Fruit fly (Drosophila melanogaster) whole organism, embryonic: ENCODE data around the gene dpr14.

Experiments used
- B-H2 ChIP-seq: fragments of 200-800 bp; sonication (Bioruptor generic); optimal IDR thresholded peaks from 2 replicates; lab custom pipeline; 2018; ENCODE audit warnings: missing biosample characterization, mild to moderate bottlenecking, missing genetic modification characterization
- CG10431 ChIP-seq: fragments of 200-800 bp; sonication (Bioruptor generic); optimal IDR thresholded peaks from 3 replicates; lab custom pipeline; 2018; ENCODE audit warnings: missing biosample characterization, mild to moderate bottlenecking, missing genetic modification characterization
- CG11085 ChIP-seq: fragments of 200-800 bp; sonication (Bioruptor generic); IDR thresholded peaks from 2 replicates; pipeline ENCODE4 v1.3.6; 2022; ENCODE audit warnings: missing biosample characterization, missing genetic modification characterization
- CG11247 ChIP-seq: fragments of 200-800 bp; sonication (Bioruptor generic); IDR thresholded peaks from 2 replicates; pipeline ENCODE4 v1.3.6; 2022; ENCODE audit warnings: missing biosample characterization, missing genetic modification characterization
- CG11398 ChIP-seq: fragments of 200-800 bp; sonication (Bioruptor generic); optimal IDR thresholded peaks from 2 replicates; lab custom pipeline; 2016; ENCODE audit warnings: missing biosample characterization, missing genetic modification characterization
- CG1233 ChIP-seq: fragments of 200-800 bp; sonication (Bioruptor generic); optimal IDR thresholded peaks from 4 replicates; lab custom pipeline; 2018; ENCODE audit warnings: missing biosample characterization, mild to moderate bottlenecking, missing genetic modification characterization
- CG16779 ChIP-seq: fragments of 200-800 bp; sonication (Bioruptor generic); IDR thresholded peaks from 2 replicates; pipeline ENCODE4 v1.3.6; 2022; ENCODE audit warnings: missing biosample characterization, missing genetic modification characterization
- CG16813 ChIP-seq: fragments of 200-800 bp; sonication (Bioruptor generic); IDR thresholded peaks from 3 replicates; pipeline ENCODE4 v1.3.6; 2022; ENCODE audit warnings: missing biosample characterization, missing genetic modification characterization; ENCODE audit not compliant: partially characterized antibody
- CG17568 ChIP-seq: fragments of 200-800 bp; sonication (Bioruptor generic); optimal IDR thresholded peaks from 2 replicates; lab custom pipeline; 2018; ENCODE audit warnings: missing biosample characterization, mild to moderate bottlenecking, missing genetic modification characterization, moderate library complexity
- CG18599 ChIP-seq: fragments of 200-800 bp; sonication (Bioruptor generic); optimal IDR thresholded peaks from 3 replicates; lab custom pipeline; 2017; ENCODE audit warnings: missing biosample characterization, missing genetic modification characterization, mild to moderate bottlenecking, moderate library complexity, missing genetic modification reagents
- CG18619 ChIP-seq: fragments of 200-800 bp; sonication (Bioruptor generic); optimal IDR thresholded peaks from 3 replicates; lab custom pipeline; 2017; ENCODE audit warnings: missing biosample characterization, mild to moderate bottlenecking, missing genetic modification characterization
- CG31224 ChIP-seq: fragments of 200-800 bp; sonication (Bioruptor generic); IDR thresholded peaks from 2 replicates; pipeline ENCODE4 v1.3.6; 2022; ENCODE audit warnings: missing biosample characterization, missing genetic modification characterization
- CG3726 ChIP-seq: fragments of 200-800 bp; sonication (Bioruptor generic); IDR thresholded peaks from 3 replicates; pipeline ENCODE4, ENCODE4 v1.3.6; 2022; ENCODE audit warnings: missing biosample characterization, missing genetic modification characterization
- CG4282 ChIP-seq: fragments of 200-800 bp; sonication (Bioruptor generic); optimal IDR thresholded peaks from 2 replicates; lab custom pipeline; 2016; ENCODE audit warnings: missing biosample characterization, missing genetic modification characterization
- CG4730 ChIP-seq: fragments of 200-800 bp; sonication (Bioruptor generic); IDR thresholded peaks from 2 replicates; pipeline ENCODE4 v1.3.6; 2022; ENCODE audit warnings: missing biosample characterization, missing genetic modification characterization
- CG5245 ChIP-seq: fragments of 200-800 bp; sonication (Bioruptor generic); optimal IDR thresholded peaks from 3 replicates; lab custom pipeline; 2016; ENCODE audit warnings: missing biosample characterization, missing genetic modification characterization
- CG6854 ChIP-seq: fragments of 200-800 bp; sonication (Bioruptor generic); optimal IDR thresholded peaks from 3 replicates; lab custom pipeline; 2017; ENCODE audit warnings: missing biosample characterization, mild to moderate bottlenecking, missing genetic modification characterization
- CG7745 ChIP-seq: fragments of 200-800 bp; sonication (Bioruptor generic); optimal IDR thresholded peaks from 2 replicates; lab custom pipeline; 2018; ENCODE audit warnings: missing biosample characterization, mild to moderate bottlenecking, missing genetic modification characterization, moderate library complexity
- Chrac-16 ChIP-seq: fragments of 200-800 bp; sonication (Bioruptor generic); optimal IDR thresholded peaks from 3 replicates; lab custom pipeline; 2016; ENCODE audit warnings: missing biosample characterization, missing genetic modification characterization
- D19A ChIP-seq: fragments of 200-800 bp; optimal IDR thresholded peaks from 3 replicates; lab custom pipeline; 2019; ENCODE audit warnings: missing biosample characterization, mild to moderate bottlenecking, missing genetic modification characterization, moderate library complexity
- Gsc ChIP-seq: fragments of 200-800 bp; sonication (Bioruptor generic); IDR thresholded peaks from 2 replicates; pipeline ENCODE4 v1.3.6; 2022; ENCODE audit warnings: missing biosample characterization, missing genetic modification characterization
- Hmr ChIP-seq: fragments of 200-800 bp; sonication (Bioruptor generic); optimal IDR thresholded peaks from 3 replicates; lab custom pipeline; 2017; ENCODE audit warnings: mild to moderate bottlenecking, missing biosample characterization, missing genetic modification reagents, missing genetic modification characterization
- Hmx ChIP-seq: fragments of 200-800 bp; sonication (Bioruptor generic); optimal IDR thresholded peaks from 2 replicates; lab custom pipeline; 2016; ENCODE audit warnings: missing biosample characterization, missing genetic modification characterization
- Hsf ChIP-seq: fragments of 200-800 bp; sonication (Bioruptor generic); optimal IDR thresholded peaks from 3 replicates; lab custom pipeline; 2016; ENCODE audit warnings: missing biosample characterization, missing genetic modification characterization
- Mad ChIP-seq: fragments of 200-800 bp; sonication (Bioruptor generic); optimal IDR thresholded peaks from 2 replicates; lab custom pipeline; 2016; ENCODE audit warnings: missing biosample characterization, missing genetic modification characterization
- Optix ChIP-seq: fragments of 200-800 bp; sonication (Bioruptor generic); IDR thresholded peaks from 3 replicates; pipeline ENCODE4 v1.3.6; 2022; ENCODE audit warnings: missing biosample characterization, missing genetic modification characterization
- Sry-β ChIP-seq: fragments of 200-800 bp; sonication (Bioruptor generic); optimal IDR thresholded peaks from 2 replicates; lab custom pipeline; 2018; ENCODE audit warnings: missing biosample characterization, mild to moderate bottlenecking, missing genetic modification characterization, moderate library complexity
- Trl ChIP-seq, 3 experiments: fragments of >200 bp in 2 of 3; fragments of 200-800 bp in 1 of 3; sonication (Bioruptor generic) in 1 of 3; optimal IDR thresholded peaks; 2 replicates in 1 of 3; 3 replicates in 2 of 3; lab custom pipeline; 2016 to 2017; ENCODE audit warnings: missing biosample characterization in 1 of 3, missing genetic modification characterization in 1 of 3
- Xbp1 ChIP-seq: fragments of 200-800 bp; sonication (Bioruptor generic); optimal IDR thresholded peaks from 3 replicates; lab custom pipeline; 2016; ENCODE audit warnings: missing biosample characterization, mild to moderate bottlenecking, missing genetic modification characterization
- al ChIP-seq: fragments of 200-800 bp; sonication (Bioruptor generic); IDR thresholded peaks from 2 replicates; pipeline ENCODE4 v1.3.6; 2022; ENCODE audit warnings: missing biosample characterization, missing genetic modification characterization
- ato ChIP-seq: fragments of 200-800 bp; sonication (Bioruptor generic); IDR thresholded peaks from 2 replicates; pipeline ENCODE4 v1.3.6; 2022; ENCODE audit warnings: missing biosample characterization, missing genetic modification characterization; ENCODE audit not compliant: partially characterized antibody
- az2 ChIP-seq: fragments of 200-800 bp; sonication (Bioruptor generic); optimal IDR thresholded peaks from 3 replicates; lab custom pipeline; 2016; ENCODE audit warnings: missing biosample characterization, missing genetic modification characterization
- danr ChIP-seq: fragments of 200-800 bp; sonication (Bioruptor generic); IDR thresholded peaks from 2 replicates; pipeline ENCODE4 v1.3.6; 2022; ENCODE audit warnings: missing biosample characterization, missing genetic modification characterization
- gem ChIP-seq: fragments of 200-800 bp; sonication (Bioruptor generic); optimal IDR thresholded peaks from 2 replicates; lab custom pipeline; 2019; ENCODE audit warnings: missing biosample characterization, mild to moderate bottlenecking, missing genetic modification characterization, moderate library complexity
- gfzf ChIP-seq: fragments of 200-800 bp; sonication (Bioruptor generic); optimal IDR thresholded peaks from 2 replicates; lab custom pipeline; 2016; ENCODE audit warnings: missing biosample characterization, mild to moderate bottlenecking, missing genetic modification characterization, moderate library complexity
- gsb ChIP-seq: fragments of 200-800 bp; sonication (Bioruptor generic); IDR thresholded peaks from 2 replicates; pipeline ENCODE4 v1.3.6; 2022; ENCODE audit warnings: missing biosample characterization, missing genetic modification characterization
- h ChIP-seq: fragments of >200 bp; optimal IDR thresholded peaks from 2 replicates; lab custom pipeline; 2017
- hkb ChIP-seq, 2 experiments: fragments of 200-800 bp in 1 of 2; fragments of >200 bp in 1 of 2; sonication (Bioruptor generic) in 1 of 2; IDR thresholded peaks in 1 of 2; optimal IDR thresholded peaks in 1 of 2; 2 replicates each; pipeline versions ENCODE4 v1.3.6 to Lab custom; 2017 to 2022; ENCODE audit warnings: missing biosample characterization in 1 of 2, missing genetic modification characterization in 1 of 2
- lbe ChIP-seq: fragments of 200-800 bp; sonication (Bioruptor generic); optimal IDR thresholded peaks from 2 replicates; lab custom pipeline; 2016; ENCODE audit warnings: missing biosample characterization, mild to moderate bottlenecking, missing genetic modification characterization
- lilli ChIP-seq: fragments of 200-800 bp; sonication (Bioruptor generic); optimal IDR thresholded peaks from 3 replicates; lab custom pipeline; 2016; ENCODE audit warnings: missing biosample characterization, missing genetic modification characterization
- pan ChIP-seq, 4 experiments: fragments of >200 bp in 3 of 4; fragments of 200-800 bp in 1 of 4; sonication (Bioruptor generic) in 1 of 4; optimal IDR thresholded peaks in 3 of 4; IDR thresholded peaks in 1 of 4; 2 replicates each; pipeline versions ENCODE4 v1.3.6 to Lab custom; 2017 to 2022; ENCODE audit warnings: missing biosample characterization in 2 of 4, missing genetic modification characterization in 2 of 4, mixed read lengths in 1 of 4
- sob ChIP-seq: fragments of 200-800 bp; sonication (Bioruptor generic); IDR thresholded peaks from 2 replicates; pipeline ENCODE4 v1.3.6; 2022; ENCODE audit warnings: missing biosample characterization, missing genetic modification characterization
- tgo ChIP-seq: fragments of 200-800 bp; sonication (Bioruptor generic); IDR thresholded peaks from 3 replicates; pipeline ENCODE4 v1.3.6; 2022; ENCODE audit warnings: missing biosample characterization, missing genetic modification characterization
- twi ChIP-seq: fragments of 200-800 bp; optimal IDR thresholded peaks from 2 replicates; lab custom pipeline; 2019; ENCODE audit warnings: missing biosample characterization, mild to moderate bottlenecking, missing genetic modification characterization, moderate library complexity
- vnd ChIP-seq: fragments of 200-800 bp; sonication (Bioruptor generic); IDR thresholded peaks from 3 replicates; pipeline ENCODE4 v1.3.6; 2022; ENCODE audit warnings: missing biosample characterization, missing genetic modification characterization; ENCODE audit not compliant: partially characterized antibody
- zen2 ChIP-seq: fragments of 200-800 bp; sonication (Bioruptor generic); IDR thresholded peaks from 3 replicates; pipeline ENCODE4 v1.3.6; 2022; ENCODE audit warnings: missing biosample characterization, missing genetic modification characterization; ENCODE audit not compliant: partially characterized antibody
- zf30C ChIP-seq: fragments of 200-800 bp; sonication (Bioruptor generic); optimal IDR thresholded peaks from 3 replicates; lab custom pipeline; 2018; ENCODE audit warnings: missing biosample characterization, mild to moderate bottlenecking, missing genetic modification characterization

dpr14 gene

DNA sequence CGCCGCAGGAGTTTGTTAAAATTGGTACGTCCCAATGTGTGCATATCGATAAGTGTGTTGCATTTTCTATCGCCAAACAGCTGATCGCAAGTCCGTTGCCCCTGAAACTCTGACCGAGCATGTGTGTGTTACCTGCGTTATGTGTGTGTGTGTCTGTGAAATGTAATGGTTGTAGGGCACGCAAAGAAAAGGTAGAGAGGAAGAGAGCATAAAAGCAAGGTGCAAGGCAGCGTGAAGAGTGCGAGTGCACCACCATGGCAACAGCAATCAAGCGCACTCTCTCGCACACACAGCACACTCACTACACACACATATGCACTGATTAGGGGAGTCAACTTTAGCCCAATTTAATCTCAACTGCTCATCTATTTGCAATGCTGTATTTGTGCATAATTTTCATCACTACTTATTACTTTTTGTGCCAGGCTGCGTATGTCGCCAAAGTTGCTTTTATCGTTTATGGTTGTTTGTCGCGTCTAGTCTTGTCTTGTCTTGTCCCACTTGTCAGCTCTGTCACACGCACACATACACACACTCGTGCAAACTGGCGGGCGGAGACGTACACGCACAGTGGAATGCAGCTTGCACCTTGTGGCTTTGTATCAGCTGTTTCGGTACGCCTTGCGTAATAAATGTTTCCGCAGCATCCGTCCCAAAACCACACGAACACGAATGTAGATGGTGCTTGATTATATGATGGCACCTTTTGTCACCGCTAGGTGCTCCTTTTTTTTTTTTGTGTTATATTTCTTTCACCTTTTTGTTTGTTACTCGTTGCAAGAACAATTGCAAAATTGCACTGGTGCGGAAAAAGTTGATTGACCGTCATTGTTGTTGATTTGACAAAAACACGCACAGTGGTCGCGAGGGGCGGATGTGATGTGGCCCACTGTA, 29.7 kb upstream of the dpr14 start (continued):
- no peak for TF ChIP-seq CG31224
- TF ChIP-seq CG5245 (GFP tag; lab: Kevin White, UChicago) = peak; percentile 61
- peak; percentile 70 for TF ChIP-seq az2
- peak; percentile 82 for TF ChIP-seq Chrac-16 (GFP tag; lab: Kevin White, UChicago)
- peak; percentile 80 for TF ChIP-seq CG4282 (GFP tag; lab: Kevin White, UChicago)
- TF ChIP-seq twi (tag; lab: Kevin White, UChicago) = peak; percentile 56
- TF ChIP-seq B-H2 = no peak
- TF ChIP-seq Optix = peak; percentile 82
- TF ChIP-seq danr (GFP tag; lab: Robert Waterston, UW) = peak; percentile 61; the same call in 1 of the 2 replicates
- TF ChIP-seq gfzf = no peak
- TF ChIP-seq gsb (GFP tag; lab: Robert Waterston, UW) = no peak
- TF ChIP-seq D19A (tag; lab: Kevin White, UChicago) = peak; percentile 82
- no peak for TF ChIP-seq CG7745 (tag; lab: Kevin White, UChicago)
- no peak for TF ChIP-seq hkb (optimal IDR thresholded peaks at IDR 0.05; lab: Kevin White, UChicago)
- peak; percentile 61; the same call in 1 of the 2 replicates for TF ChIP-seq hkb (GFP tag; IDR thresholded peaks at IDR 0.05; lab: Robert Waterston, UW)
- TF ChIP-seq gem (tag; lab: Kevin White, UChicago) = peak; percentile 89
- peak in 1 of 2 experiments; percentile 61 for TF ChIP-seq Trl (optimal IDR thresholded peaks at IDR 0.05; lab: Kevin White, UChicago)
- TF ChIP-seq Trl (GFP tag; optimal IDR thresholded peaks at IDR 0.05; lab: Kevin White, UChicago) = peak; percentile 76
- TF ChIP-seq CG17568 (GFP tag; lab: Kevin White, UChicago) = peak; percentile 55
- peak; percentile 58 for TF ChIP-seq Hmr (GFP tag; lab: Kevin White, UChicago)
- TF ChIP-seq ato (GFP tag; lab: Robert Waterston, UW) = no peak
- TF ChIP-seq sob (GFP tag; lab: Robert Waterston, UW) = 0 out of 2 replicates have a peak, but pooled peaks have one; percentile 36
- TF ChIP-seq CG10431 (GFP tag; lab: Kevin White, UChicago) = peak; percentile 86
- TF ChIP-seq Hmx (GFP tag; lab: Kevin White, UChicago) = no peak
- TF ChIP-seq CG4730 (GFP tag; lab: Robert Waterston, UW) = peak; percentile 56
- no peak for TF ChIP-seq CG11247
- no peak for TF ChIP-seq zen2 (GFP tag; lab: Robert Waterston, UW)
- TF ChIP-seq pan (optimal IDR thresholded peaks at IDR 0.05; lab: Kevin White, UChicago) = no peak
- TF ChIP-seq pan (GFP tag; optimal IDR thresholded peaks at IDR 0.05 in 1 of 2, IDR thresholded peaks at IDR 0.05 in 1 of 2) = peak in 1 of 2 experiments; percentile 64
- peak; percentile 47 for TF ChIP-seq Sry-β (GFP tag; lab: Kevin White, UChicago)
- no peak for TF ChIP-seq al (GFP tag; lab: Robert Waterston, UW)
- peak; percentile 46 for TF ChIP-seq Mad (GFP tag; lab: Kevin White, UChicago)
- peak; percentile 81 for TF ChIP-seq CG18619 (GFP tag; lab: Kevin White, UChicago)
- TF ChIP-seq tgo (GFP tag; lab: Robert Waterston, UW) = peak; percentile 66; the same call in 2 of the 3 replicates
- TF ChIP-seq Gsc (GFP tag; lab: Robert Waterston, UW) = no peak; the same call in none of the 2 replicates
- TF ChIP-seq CG16813 (GFP tag; lab: Robert Waterston, UW) = no peak; the same call in 2 of the 3 replicates
- peak; percentile 50 for TF ChIP-seq CG6854 (GFP tag; lab: Kevin White, UChicago)
- peak; percentile 76 for TF ChIP-seq CG11398 (GFP tag; lab: Kevin White, UChicago)
- TF ChIP-seq vnd = no peak
- peak; percentile 78 for TF ChIP-seq Xbp1 (GFP tag; lab: Kevin White, UChicago)
- no peak for TF ChIP-seq CG16779 (GFP tag; lab: Robert Waterston, UW)
- peak; percentile 75 for TF ChIP-seq Hsf (GFP tag; lab: Kevin White, UChicago)
- peak; percentile 62 for TF ChIP-seq CG18599
- peak; percentile 70; the same call in 1 of the 3 replicates for TF ChIP-seq CG3726 (GFP tag; lab: Robert Waterston, UW)
- TF ChIP-seq zf30C = no peak
- peak; percentile 62 for TF ChIP-seq lilli (GFP tag; lab: Kevin White, UChicago)
- no peak for TF ChIP-seq lbe
- TF ChIP-seq h (lab: Kevin White, UChicago) = no peak
- peak; percentile 77 for TF ChIP-seq CG1233 (GFP tag; lab: Kevin White, UChicago)
- no peak for TF ChIP-seq CG11085 (GFP tag; lab: Robert Waterston, UW)
